Fruit fly (Drosophila melanogaster): ENCODE results near the gene Diedel2.

- no peak for TF ChIP-seq CG8632 (GFP tag; optimal IDR thresholded peaks at IDR 0.05)
- no peak for TF ChIP-seq fd59A (GFP tag; optimal IDR thresholded peaks at IDR 0.05)
- no peak for TF ChIP-seq Ets96B (tag; optimal IDR thresholded peaks at IDR 0.05)
- no peak for TF ChIP-seq CG16779 (tag; optimal IDR thresholded peaks at IDR 0.05)
- no peak for TF ChIP-seq Blimp-1 (GFP tag; optimal IDR thresholded peaks at IDR 0.05)
- no peak for TF ChIP-seq acj6 (GFP tag; optimal IDR thresholded peaks at IDR 0.05)
- no peak for TF ChIP-seq cyc (GFP tag; optimal IDR thresholded peaks at IDR 0.05)
- no peak for TF ChIP-seq Lpt (GFP tag; optimal IDR thresholded peaks at IDR 0.05)
Observed at dm6 chr3R:29608177-29608576, at the start of gene Diedel2.
